Fruit fly (Drosophila melanogaster): ENCODE data around the gene CG4617.
A peak's percentile ranks its signal among the peaks of the same experiment; 100 is the strongest.

Gene CG4617

DNA sequence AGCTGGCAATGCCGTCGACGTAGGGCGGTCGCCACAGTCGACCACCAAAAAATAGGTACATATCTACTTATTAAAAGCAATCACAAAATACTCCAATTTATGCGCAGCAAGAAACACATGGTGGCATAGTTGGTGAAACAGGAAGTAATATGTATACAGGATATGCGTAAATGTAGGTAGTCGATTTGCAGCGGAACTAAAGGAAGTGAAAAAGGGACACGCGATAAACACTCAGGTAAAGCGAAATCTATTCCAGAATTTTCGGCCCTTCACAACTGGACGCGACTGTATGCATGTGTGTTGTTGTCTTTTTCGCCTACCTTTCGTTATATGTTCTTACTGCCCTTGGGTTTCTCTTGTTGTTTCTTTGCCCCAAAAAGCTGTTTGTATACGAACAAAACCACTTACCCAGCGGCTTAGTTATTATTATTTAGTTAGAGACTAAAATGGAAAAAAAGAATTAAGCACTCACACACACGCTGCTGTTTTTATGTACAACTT, 7.7 kb downstream of the CG4617 start (continued):
- TF ChIP-seq emc (GFP tag; optimal IDR thresholded peaks at IDR 0.05) (peak; percentile 23), tll (GFP tag; optimal IDR thresholded peaks at IDR 0.05) (peak in 1 of 2 experiments; percentile 13), CG13424 (tag; optimal IDR thresholded peaks at IDR 0.05) (peak; percentile 91), Bteb2 (GFP tag; optimal IDR thresholded peaks at IDR 0.05) (peak; percentile 56), en (GFP tag; optimal IDR thresholded peaks at IDR 0.05) (peak; percentile 35), nau (GFP tag; optimal IDR thresholded peaks at IDR 0.05) (peak; percentile 80), Fer2 (tag; optimal IDR thresholded peaks at IDR 0.05) (peak; percentile 70), luna (GFP tag; optimal IDR thresholded peaks at IDR 0.05) (peak; percentile 45), CG14860 (GFP tag; IDR thresholded peaks at IDR 0.05; ENCODE audit: partially characterized antibody) (no peak), CG2889 (GFP tag; IDR thresholded peaks at IDR 0.05) (peak; percentile 70; the same call in 1 of the 3 replicates), HLHmδ (GFP tag; optimal IDR thresholded peaks at IDR 0.05) (no peak), Adf1 (GFP tag; IDR thresholded peaks at IDR 0.05) (peak; percentile 53), slp2 (GFP tag; optimal IDR thresholded peaks at IDR 0.05) (peak; percentile 77), Sox100B (GFP tag; optimal IDR thresholded peaks at IDR 0.05) (peak; percentile 84), CG3281 (GFP tag; optimal IDR thresholded peaks at IDR 0.05) (peak; percentile 88), fd64A (GFP tag; optimal IDR thresholded peaks at IDR 0.05) (peak; percentile 54), Xrp1 (GFP tag; IDR thresholded peaks at IDR 0.05) (peak; percentile 84), kah (GFP tag; optimal IDR thresholded peaks at IDR 0.05) (peak; percentile 57), C15 (GFP tag; IDR thresholded peaks at IDR 0.05) (no peak), cwo (GFP tag; optimal IDR thresholded peaks at IDR 0.05) (peak; percentile 86), CG30403 (GFP tag; optimal IDR thresholded peaks at IDR 0.05) (peak; percentile 86), danr (GFP tag; IDR thresholded peaks at IDR 0.05) (peak; percentile 71; the same call in 1 of the 2 replicates), Dad (GFP tag; optimal IDR thresholded peaks at IDR 0.05) (peak; percentile 41), CG16779 (GFP tag; IDR thresholded peaks at IDR 0.05) (0 out of 2 replicates have a peak, but pooled peaks have one; percentile 47), CG6683 (GFP tag; optimal IDR thresholded peaks at IDR 0.05) (peak; percentile 77), gt (GFP tag; IDR thresholded peaks at IDR 0.05) (no peak), CG18599 (GFP tag; optimal IDR thresholded peaks at IDR 0.05) (peak; percentile 94), mld (GFP tag; IDR thresholded peaks at IDR 0.05; ENCODE audit: partially characterized antibody) (no peak), CG12155 (GFP tag; optimal IDR thresholded peaks at IDR 0.05) (no peak), CG14710 (tag; optimal IDR thresholded peaks at IDR 0.05) (peak; percentile 79), fd96Cb (tag; optimal IDR thresholded peaks at IDR 0.05) (peak; percentile 81), odd (GFP tag; optimal IDR thresholded peaks at IDR 0.05) (peak; percentile 75), Hey (tag; optimal IDR thresholded peaks at IDR 0.05) (peak; percentile 66), CG9876 (GFP tag; optimal IDR thresholded peaks at IDR 0.05) (peak; percentile 27), Drgx (GFP tag; IDR thresholded peaks at IDR 0.05) (peak; percentile 44), Hr51 (GFP tag; optimal IDR thresholded peaks at IDR 0.05) (peak; percentile 69 to 87), CG34422 (GFP tag; IDR thresholded peaks at IDR 0.05) (peak; percentile 55; the same call in 2 of the 3 replicates), Lpt (GFP tag; optimal IDR thresholded peaks at IDR 0.05) (no peak), CG4730 (GFP tag; IDR thresholded peaks at IDR 0.05) (peak; percentile 52), bowl (GFP tag; IDR thresholded peaks at IDR 0.05) (peak; percentile 44; the same call in 1 of the 2 replicates), wor (GFP tag; IDR thresholded peaks at IDR 0.05) (peak; percentile 47; the same call in 1 of the 2 replicates), CG1832 (GFP tag; optimal IDR thresholded peaks at IDR 0.05) (no peak), ara (GFP tag; IDR thresholded peaks at IDR 0.05) (peak; percentile 51), CG18262 (tag; optimal IDR thresholded peaks at IDR 0.05) (peak; percentile 88), CG5245 (GFP tag; optimal IDR thresholded peaks at IDR 0.05) (peak; percentile 53), peb (GFP tag; IDR thresholded peaks at IDR 0.05) (peak; percentile 70; the same call in 1 of the 2 replicates), wdn (GFP tag; IDR thresholded peaks at IDR 0.05) (peak; percentile 54; the same call in 1 of the 2 replicates), CG7839 (tag; optimal IDR thresholded peaks at IDR 0.05) (peak; percentile 91), CG8478 (optimal IDR thresholded peaks at IDR 0.05) (no peak), oc (tag; optimal IDR thresholded peaks at IDR 0.05) (peak; percentile 65)

Measured in whole organism, embryonic.